Worm (Caenorhabditis elegans) whole organism, L3 larva: Measurements from ENCODE around the gene F25G6.9.
A peak's percentile ranks its signal among the peaks of the same experiment; 100 is the strongest.

Experiments
- ZK546.5 ChIP-seq: sonication (generic microtip); optimal IDR thresholded peaks from 2 replicates; lab custom pipeline; 2017; ENCODE audit warnings: missing biosample characterization, missing genetic modification characterization
- ama-1 ChIP-seq: fragments of 150-350 bp; optimal IDR thresholded peaks from 2 replicates; lab custom pipeline; 2018
- ceh-16 ChIP-seq: sonication (generic microtip); optimal IDR thresholded peaks from 2 replicates; lab custom pipeline; 2017; ENCODE audit warnings: missing biosample characterization, missing genetic modification characterization
- egl-27 ChIP-seq: sonication (generic microtip); optimal IDR thresholded peaks from 4 replicates; lab custom pipeline; 2017; ENCODE audit warnings: missing biosample characterization, missing genetic modification reagents, missing genetic modification characterization
- fkh-10 ChIP-seq: sonication (generic microtip); optimal IDR thresholded peaks from 2 replicates; lab custom pipeline; 2017; ENCODE audit warnings: missing biosample characterization, missing genetic modification reagents, missing genetic modification characterization
- mml-1 ChIP-seq: fragments of 150-350 bp; sonication (generic microtip); optimal IDR thresholded peaks from 3 replicates; lab custom pipeline; 2014; ENCODE audit warnings: missing biosample characterization, missing genetic modification characterization
- sea-2 ChIP-seq: fragments of 150-350 bp; sonication (generic microtip); optimal IDR thresholded peaks from 4 replicates; lab custom pipeline; 2014; ENCODE audit warnings: missing biosample characterization, missing genetic modification reagents, missing genetic modification characterization
- tbx-2 ChIP-seq: sonication (generic microtip); optimal IDR thresholded peaks from 2 replicates; lab custom pipeline; 2016; ENCODE audit warnings: mild to moderate bottlenecking, missing genetic modification characterization, missing compliant biosample characterization
- unc-39 ChIP-seq: sonication (generic microtip); optimal IDR thresholded peaks from 4 replicates; lab custom pipeline; 2017; ENCODE audit warnings: missing biosample characterization, missing genetic modification characterization

DNA sequence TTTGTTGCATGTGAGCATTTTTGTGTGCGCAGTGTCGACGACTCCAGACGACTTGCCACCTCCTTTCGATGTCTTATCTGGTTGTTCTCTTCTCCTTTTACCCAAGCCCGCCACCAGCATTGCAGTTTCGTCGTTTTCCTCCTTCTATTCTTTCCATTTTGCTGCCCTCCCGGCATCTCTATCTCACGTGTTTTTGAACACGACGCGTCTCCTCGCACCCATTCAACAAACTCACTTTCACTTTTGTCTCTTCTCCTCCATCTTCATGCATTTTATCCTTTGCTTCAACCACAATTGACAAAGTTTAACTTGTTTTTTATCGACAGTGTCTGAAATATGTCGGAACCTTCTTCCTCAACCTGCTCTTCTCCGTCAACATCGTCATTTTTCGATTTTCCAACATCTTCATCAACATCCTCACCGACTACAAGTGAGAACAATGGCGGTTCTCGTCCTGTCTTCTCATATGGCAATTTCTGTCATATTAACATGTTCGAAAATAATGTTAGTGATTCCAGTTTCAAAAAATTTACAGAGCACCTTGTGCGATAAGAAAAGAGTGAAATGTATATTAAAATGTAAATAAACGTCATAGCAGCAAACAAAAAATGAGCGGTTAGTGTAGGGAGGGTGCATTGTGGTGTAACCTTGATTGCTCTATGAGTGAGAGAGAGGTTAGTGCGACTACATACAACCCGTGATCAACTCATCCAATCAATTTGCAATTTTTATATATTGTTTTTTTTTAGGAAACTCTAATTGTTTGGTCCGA is 41.0 kb upstream of the F25G6.9 start, which contains the start of gene fip-4:
- TF ChIP-seq tbx-2 (tag; lab: Kevin White, UChicago) (no peak), ceh-16 (tag; lab: Kevin White, UChicago) (no peak), mml-1 (tag; lab: Kevin White, UChicago) (peak; percentile 38), sea-2 (GFP tag; lab: Kevin White, UChicago) (no peak), unc-39 (tag; lab: Kevin White, UChicago) (no peak), ZK546.5 (tag; lab: Kevin White, UChicago) (no peak), ama-1 (lab: Kevin White, UChicago) (no peak), egl-27 (tag; lab: Kevin White, UChicago) (no peak), fkh-10 (GFP tag; lab: Kevin White, UChicago) (no peak)
